Worm (Caenorhabditis elegans) whole organism, early embryonic: ENCODE measurements around the gene F38B6.8.

Source experiments
- B0310.2 ChIP-seq: sonication (generic microtip); optimal IDR thresholded peaks from 2 replicates; lab custom pipeline; 2016; ENCODE audit warnings: mild to moderate bottlenecking, missing genetic modification characterization, missing compliant biosample characterization
- F13C5.2 ChIP-seq: sonication (generic microtip); optimal IDR thresholded peaks from 2 replicates; lab custom pipeline; 2017; ENCODE audit warnings: mild to moderate bottlenecking, missing genetic modification characterization, inconsistent platforms, missing compliant biosample characterization
- aly-1 ChIP-seq: sonication (generic microtip); optimal IDR thresholded peaks from 2 replicates; lab custom pipeline; 2016; ENCODE audit warnings: missing genetic modification characterization, missing compliant biosample characterization
- ama-1 ChIP-seq: fragments of 150-350 bp; optimal IDR thresholded peaks from 2 replicates; lab custom pipeline; 2014
- ceh-36 ChIP-seq: sonication (generic microtip); optimal IDR thresholded peaks from 2 replicates; lab custom pipeline; 2016; ENCODE audit warnings: missing genetic modification characterization, inconsistent platforms, missing compliant biosample characterization
- ets-7 ChIP-seq: sonication (generic microtip); optimal IDR thresholded peaks from 2 replicates; lab custom pipeline; 2016; ENCODE audit warnings: missing genotype, missing genetic modification characterization, missing compliant biosample characterization
- flt-1 ChIP-seq: fragments of 200-800 bp; sonication (Bioruptor generic); IDR thresholded peaks from 2 replicates; pipeline ENCODE4 v1.3.6; 2022; ENCODE audit warnings: missing genetic modification characterization, missing compliant biosample characterization
- hmbx-1 ChIP-seq: sonication (generic microtip); optimal IDR thresholded peaks from 2 replicates; lab custom pipeline; 2016; ENCODE audit warnings: mild to moderate bottlenecking, missing genetic modification characterization, missing compliant biosample characterization
- hmg-4 ChIP-seq: fragments of 200-800 bp; sonication (Bioruptor generic); optimal IDR thresholded peaks from 2 replicates; lab custom pipeline; 2018; ENCODE audit warnings: mild to moderate bottlenecking, missing genetic modification characterization, missing compliant biosample characterization
- hnd-1 ChIP-seq: sonication (generic microtip); optimal IDR thresholded peaks from 2 replicates; lab custom pipeline; 2016; ENCODE audit warnings: missing genetic modification characterization, missing compliant biosample characterization
- pes-1 ChIP-seq: fragments of 200-800 bp; sonication (Bioruptor generic); IDR thresholded peaks from 2 replicates; pipeline ENCODE4 v1.3.6; 2022; ENCODE audit warnings: missing genetic modification reagents, missing genetic modification characterization, missing compliant biosample characterization
- scrt-1 ChIP-seq: fragments of 200-800 bp; sonication (Bioruptor generic); IDR thresholded peaks from 2 replicates; pipeline ENCODE4 v1.3.6; 2022; ENCODE audit warnings: missing genetic modification characterization, missing compliant biosample characterization
- tbx-37 ChIP-seq: fragments of 200-800 bp; sonication (Bioruptor generic); conservative IDR thresholded peaks from 2 replicates; pipeline ENCODE4 v1.3.6; 2022; ENCODE audit warnings: missing genetic modification reagents, missing genetic modification characterization, missing compliant biosample characterization
- tra-4 ChIP-seq: sonication (generic microtip); optimal IDR thresholded peaks from 2 replicates; lab custom pipeline; 2017; ENCODE audit warnings: missing genetic modification characterization, missing compliant biosample characterization

ce11 chrX:6667468-6667867, 15.1 kb downstream of the F38B6.8 start:
- TF ChIP-seq hmbx-1 (tag; lab: Kevin White, UChicago) (no peak), B0310.2 (tag; lab: Kevin White, UChicago) (no peak), ets-7 (tag; lab: Kevin White, UChicago) (no peak), ama-1 (no peak), flt-1 (GFP tag; lab: Robert Waterston, UW) (no peak), hmg-4 (GFP tag; lab: Kevin White, UChicago) (no peak), ceh-36 (tag; lab: Kevin White, UChicago) (no peak), F13C5.2 (tag; lab: Kevin White, UChicago) (no peak), tra-4 (tag; lab: Kevin White, UChicago) (no peak), hnd-1 (tag; lab: Kevin White, UChicago) (no peak), scrt-1 (GFP tag; lab: Robert Waterston, UW) (no peak), pes-1 (GFP tag; lab: Robert Waterston, UW) (no peak), tbx-37 (GFP tag; lab: Robert Waterston, UW) (no peak), aly-1 (tag; lab: Kevin White, UChicago) (no peak)
